Fruit fly (Drosophila melanogaster) whole organism, wandering third instar larva: ENCODE measurements around the gene Yp1.

Source experiments
- Abd-B ChIP-seq: fragments of >200 bp; optimal IDR thresholded peaks from 2 replicates; lab custom pipeline; 2017; ENCODE audit warnings: missing biosample characterization, missing genetic modification characterization
- CG32264 ChIP-seq: fragments of 200-800 bp; sonication (Bioruptor generic); optimal IDR thresholded peaks from 2 replicates; lab custom pipeline; 2016; ENCODE audit warnings: missing biosample characterization, missing genetic modification characterization
- CG9705 ChIP-seq: fragments of 200-800 bp; sonication (Bioruptor generic); optimal IDR thresholded peaks from 2 replicates; lab custom pipeline; 2018; ENCODE audit warnings: missing biosample characterization, mild to moderate bottlenecking, missing genetic modification characterization
- CrebA ChIP-seq: fragments of 200-800 bp; sonication (Bioruptor generic); optimal IDR thresholded peaks from 2 replicates; lab custom pipeline; 2016; ENCODE audit warnings: missing biosample characterization, mild to moderate bottlenecking, missing genetic modification characterization, borderline replicate concordance
- Dfd ChIP-seq: fragments of >200 bp; optimal IDR thresholded peaks from 2 replicates; lab custom pipeline; 2017; ENCODE audit warnings: missing biosample characterization, missing genetic modification characterization
- Dif ChIP-seq: fragments of 200-275, 200-300 bp; sonication (Bioruptor generic); optimal IDR thresholded peaks from 2 replicates; lab custom pipeline; 2018; ENCODE audit warnings: missing biosample characterization, missing genetic modification characterization; ENCODE audit not compliant: partially characterized antibody
- GATAd ChIP-seq: sonication (Bioruptor generic); optimal IDR thresholded peaks from 2 replicates; lab custom pipeline; 2016; ENCODE audit warnings: missing biosample characterization, missing genetic modification characterization
- HLH106 ChIP-seq: fragments of 200-800 bp; optimal IDR thresholded peaks from 3 replicates; lab custom pipeline; 2019; ENCODE audit warnings: missing biosample characterization, mild to moderate bottlenecking, missing genetic modification characterization, moderate library complexity
- Hnf4 ChIP-seq: fragments of 200-800 bp; sonication (Bioruptor generic); optimal IDR thresholded peaks from 2 replicates; lab custom pipeline; 2016; ENCODE audit warnings: missing biosample characterization, mild to moderate bottlenecking, missing genetic modification characterization
- Hr78 ChIP-seq: fragments of >200 bp; optimal IDR thresholded peaks from 2 replicates; lab custom pipeline; 2017; ENCODE audit warnings: missing biosample characterization, missing genetic modification characterization
- Jra ChIP-seq: sonication (Bioruptor generic); optimal IDR thresholded peaks from 2 replicates; lab custom pipeline; 2016; ENCODE audit warnings: missing biosample characterization, missing genetic modification characterization
- Mio ChIP-seq: sonication (Bioruptor generic); optimal IDR thresholded peaks from 2 replicates; lab custom pipeline; 2016; ENCODE audit warnings: missing biosample characterization, missing genetic modification characterization
- Myc ChIP-seq: fragments of >200 bp; optimal IDR thresholded peaks from 2 replicates; lab custom pipeline; 2017
- N ChIP-seq: fragments of >200 bp; optimal IDR thresholded peaks from 2 replicates; lab custom pipeline; 2018; ENCODE audit warnings: missing biosample characterization, missing external identifiers, missing genetic modification characterization
- Rel ChIP-seq, 2 experiments: fragments of 200-800 bp; sonication (Bioruptor generic) in 1 of 2; optimal IDR thresholded peaks; 2 replicates in 1 of 2; 3 replicates in 1 of 2; lab custom pipeline; 2016 to 2019; ENCODE audit warnings: mild to moderate bottlenecking in 2 of 2, missing biosample characterization in 2 of 2, missing genetic modification characterization in 2 of 2, moderate library complexity in 1 of 2
- br ChIP-seq: fragments of 200-800 bp; sonication (Bioruptor generic); optimal IDR thresholded peaks from 2 replicates; lab custom pipeline; 2016; ENCODE audit warnings: missing biosample characterization, missing genetic modification characterization
- brk ChIP-seq: fragments of 200-800 bp; sonication (Bioruptor generic); optimal IDR thresholded peaks from 2 replicates; lab custom pipeline; 2016; ENCODE audit warnings: missing biosample characterization, mild to moderate bottlenecking, missing genetic modification characterization
- dl ChIP-seq, 2 experiments: fragments of 175-275, 200-275 bp in 1 of 2; fragments of 200-275 bp in 1 of 2; sonication (Bioruptor generic); optimal IDR thresholded peaks; lab custom pipeline; 2018; ENCODE audit warnings: mild to moderate bottlenecking in 2 of 2, missing biosample characterization in 2 of 2, missing genetic modification characterization in 2 of 2, moderate library complexity in 2 of 2; ENCODE audit not compliant: partially characterized antibody in 2 of 2, insufficient read depth in 1 of 2
- dmrt93B ChIP-seq: fragments of 200-800 bp; sonication (Bioruptor generic); optimal IDR thresholded peaks from 2 replicates; lab custom pipeline; 2018; ENCODE audit warnings: missing biosample characterization, mild to moderate bottlenecking, missing genetic modification characterization
- dsf ChIP-seq: sonication (Bioruptor generic); optimal IDR thresholded peaks from 2 replicates; lab custom pipeline; 2016; ENCODE audit warnings: missing biosample characterization, missing genetic modification characterization, borderline replicate concordance
- ey ChIP-seq: fragments of 200-800 bp; sonication (Bioruptor generic); optimal IDR thresholded peaks from 2 replicates; lab custom pipeline; 2016; ENCODE audit warnings: missing biosample characterization, missing genetic modification characterization
- fru ChIP-seq: fragments of 200-800 bp; sonication (Bioruptor generic); optimal IDR thresholded peaks from 3 replicates; lab custom pipeline; 2016; ENCODE audit warnings: missing biosample characterization, mild to moderate bottlenecking, missing genetic modification characterization
- h ChIP-seq: fragments of 200-800 bp; sonication (Bioruptor generic); optimal IDR thresholded peaks from 3 replicates; lab custom pipeline; 2016; ENCODE audit warnings: missing biosample characterization, mild to moderate bottlenecking, missing genetic modification characterization
- jim ChIP-seq: fragments of 175-275, 200-325 bp; sonication (Bioruptor generic); optimal IDR thresholded peaks from 2 replicates; lab custom pipeline; 2016; ENCODE audit warnings: missing biosample characterization, mild to moderate bottlenecking, missing genetic modification characterization
- lola ChIP-seq: fragments of >200 bp; optimal IDR thresholded peaks from 2 replicates; lab custom pipeline; 2017; ENCODE audit warnings: missing biosample characterization, missing genetic modification characterization
- pan ChIP-seq: fragments of >200 bp; optimal IDR thresholded peaks from 2 replicates; lab custom pipeline; 2017
- psq ChIP-seq: fragments of 200-800 bp; sonication (Bioruptor generic); optimal IDR thresholded peaks from 3 replicates; lab custom pipeline; 2017; ENCODE audit warnings: missing biosample characterization, mild to moderate bottlenecking, missing genetic modification characterization, moderate library complexity
- tai ChIP-seq: sonication (Bioruptor generic); optimal IDR thresholded peaks from 2 replicates; lab custom pipeline; 2016; ENCODE audit warnings: missing biosample characterization, missing genetic modification characterization
- woc ChIP-seq: sonication (Bioruptor generic); optimal IDR thresholded peaks from 2 replicates; lab custom pipeline; 2016; ENCODE audit warnings: missing biosample characterization, mild to moderate bottlenecking, missing genetic modification characterization

Yp1 gene

dm6 chrX:10046760-10047159, 6.9 kb upstream of the Yp1 start:
- no peak for TF ChIP-seq CG32264 (GFP tag; lab: Kevin White, UChicago)
- no peak for TF ChIP-seq fru (GFP tag; lab: Kevin White, UChicago)
- TF ChIP-seq dl (GFP tag; optimal IDR thresholded peaks at IDR 0.05; lab: Kevin White, UChicago; ENCODE audit: insufficient read depth in 1 of 2, partially characterized antibody in 2 of 2): no peak
- no peak for TF ChIP-seq Hr78 (GFP tag; lab: Kevin White, UChicago)
- no peak for TF ChIP-seq pan (lab: Kevin White, UChicago)
- TF ChIP-seq Jra (GFP tag; lab: Kevin White, UChicago): no peak
- no peak for TF ChIP-seq jim (GFP tag; lab: Kevin White, UChicago)
- no peak for TF ChIP-seq ey

- TF ChIP-seq Dif: peak; percentile 31
- TF ChIP-seq Mio (GFP tag; lab: Kevin White, UChicago): no peak
Measured at dm6 chrX:10047961-10048360, 5.7 kb upstream of the Yp1 start.

- TF ChIP-seq dmrt93B (GFP tag; lab: Kevin White, UChicago): no peak
- TF ChIP-seq HLH106 (tag; lab: Kevin White, UChicago): no peak
- TF ChIP-seq h: no peak
- no peak for TF ChIP-seq dl (GFP tag; optimal IDR thresholded peaks at IDR 0.05; lab: Kevin White, UChicago; ENCODE audit: insufficient read depth in 1 of 2, partially characterized antibody in 2 of 2)
- no peak for TF ChIP-seq Hnf4 (GFP tag; lab: Kevin White, UChicago)
- TF ChIP-seq Mio (GFP tag; lab: Kevin White, UChicago): no peak
- TF ChIP-seq N: no peak
- TF ChIP-seq Dfd (GFP tag; lab: Kevin White, UChicago): no peak
- no peak for TF ChIP-seq Abd-B (GFP tag; lab: Kevin White, UChicago)
- no peak for TF ChIP-seq CG9705 (GFP tag; lab: Kevin White, UChicago)
- TF ChIP-seq Myc (lab: Kevin White, UChicago): no peak
- no peak for TF ChIP-seq dsf
- TF ChIP-seq Rel (GFP tag; optimal IDR thresholded peaks at IDR 0.05; lab: Kevin White, UChicago): no peak
- no peak for TF ChIP-seq Rel (tag; optimal IDR thresholded peaks at IDR 0.05; lab: Kevin White, UChicago)
- no peak for TF ChIP-seq psq (GFP tag; lab: Kevin White, UChicago)
- no peak for TF ChIP-seq woc
- TF ChIP-seq pan (lab: Kevin White, UChicago): no peak
- TF ChIP-seq lola (GFP tag; lab: Kevin White, UChicago): no peak
- TF ChIP-seq tai (GFP tag; lab: Kevin White, UChicago): no peak
Measured at dm6 chrX:10052549-10052948, 1.1 kb upstream of the Yp1 start, which contains the start of gene Yp2. Gene Yp2 (minus strand): TSS chrX:10052636.

- no peak for TF ChIP-seq N
- TF ChIP-seq Myc (lab: Kevin White, UChicago): no peak
- no peak for TF ChIP-seq Dfd (GFP tag; lab: Kevin White, UChicago)
- TF ChIP-seq CG32264 (GFP tag; lab: Kevin White, UChicago): no peak
- no peak for TF ChIP-seq pan (lab: Kevin White, UChicago)
- no peak for TF ChIP-seq tai (GFP tag; lab: Kevin White, UChicago)
- TF ChIP-seq Dif: no peak
- TF ChIP-seq dl (GFP tag; optimal IDR thresholded peaks at IDR 0.05; lab: Kevin White, UChicago; ENCODE audit: insufficient read depth in 1 of 2, partially characterized antibody in 2 of 2): no peak
- no peak for TF ChIP-seq CrebA (GFP tag; lab: Kevin White, UChicago)
- no peak for TF ChIP-seq woc
- no peak for TF ChIP-seq Hnf4 (GFP tag; lab: Kevin White, UChicago)
- no peak for TF ChIP-seq Abd-B (GFP tag; lab: Kevin White, UChicago)
Measured at dm6 chrX:10057964-10058363, 4.4 kb downstream of the Yp1 start.

- TF ChIP-seq br: no peak
- no peak for TF ChIP-seq Dfd (GFP tag; lab: Kevin White, UChicago)
- TF ChIP-seq psq (GFP tag; lab: Kevin White, UChicago): no peak
- TF ChIP-seq brk (GFP tag; lab: Kevin White, UChicago): no peak
- no peak for TF ChIP-seq HLH106 (tag; lab: Kevin White, UChicago)
- no peak for TF ChIP-seq GATAd (GFP tag; lab: Kevin White, UChicago)
- TF ChIP-seq CG32264 (GFP tag; lab: Kevin White, UChicago): no peak
- no peak for TF ChIP-seq Dif
- no peak for TF ChIP-seq jim (GFP tag; lab: Kevin White, UChicago)
- no peak for TF ChIP-seq Mio (GFP tag; lab: Kevin White, UChicago)
- no peak for TF ChIP-seq Rel (GFP tag; optimal IDR thresholded peaks at IDR 0.05; lab: Kevin White, UChicago)
- no peak for TF ChIP-seq Rel (tag; optimal IDR thresholded peaks at IDR 0.05; lab: Kevin White, UChicago)
- no peak for TF ChIP-seq pan (lab: Kevin White, UChicago)
- TF ChIP-seq h: no peak
- TF ChIP-seq Jra (GFP tag; lab: Kevin White, UChicago): no peak
- TF ChIP-seq Hr78 (GFP tag; lab: Kevin White, UChicago): no peak
- TF ChIP-seq, all 38 proteins: peak for 0
Measured at dm6 chrX:10061327-10061726, 7.7 kb downstream of the Yp1 start, which contains the start of gene Gr9a. Gene Gr9a (plus strand): TSS chrX:10061627.
